Worm (Caenorhabditis elegans) whole organism, young adult: ENCODE data around the gene nas-9.

Source experiments
- B0261.1 ChIP-seq: sonication (generic microtip); optimal IDR thresholded peaks from 2 replicates; lab custom pipeline; 2016; ENCODE audit warnings: mild to moderate bottlenecking, missing genetic modification characterization, moderate library complexity, missing compliant biosample characterization
- F10E7.11 ChIP-seq: sonication (generic microtip); optimal IDR thresholded peaks from 2 replicates; lab custom pipeline; 2017; ENCODE audit warnings: mild to moderate bottlenecking, missing genetic modification characterization, moderate library complexity, missing compliant biosample characterization
- F37B4.10 ChIP-seq: fragments of 200-800 bp; sonication (Bioruptor generic); IDR thresholded peaks from 2 replicates; pipeline ENCODE4 v1.3.6; 2022; ENCODE audit warnings: missing genetic modification characterization, missing compliant biosample characterization
- F39B2.1 ChIP-seq: fragments of 200-800 bp; sonication (Bioruptor generic); IDR thresholded peaks from 2 replicates; pipeline ENCODE4 v1.3.6; 2022; ENCODE audit warnings: missing genetic modification reagents, missing genetic modification characterization, missing compliant biosample characterization
- aptf-2 ChIP-seq: fragments of 200-800 bp; sonication (Bioruptor generic); conservative IDR thresholded peaks from 2 replicates; pipeline ENCODE4 v1.3.6; 2022; ENCODE audit warnings: missing genetic modification reagents, missing genetic modification characterization, missing compliant biosample characterization
- attf-5 ChIP-seq: fragments of 200-800 bp; sonication (Bioruptor generic); optimal IDR thresholded peaks from 2 replicates; lab custom pipeline; 2018; ENCODE audit warnings: mild to moderate bottlenecking, missing genetic modification characterization, missing compliant biosample characterization
- ccch-3 ChIP-seq: fragments of 200-800 bp; sonication (Bioruptor generic); optimal IDR thresholded peaks from 2 replicates; lab custom pipeline; 2018; ENCODE audit warnings: mild to moderate bottlenecking, missing genetic modification characterization, missing compliant biosample characterization
- cebp-1 ChIP-seq, 2 experiments: fragments of 200-800 bp in 1 of 2; sonication (Bioruptor generic) in 1 of 2; sonication (generic microtip) in 1 of 2; IDR thresholded peaks in 1 of 2; optimal IDR thresholded peaks in 1 of 2; 2 replicates each; pipeline versions ENCODE4 v1.3.6 to Lab custom; 2017 to 2022; ENCODE audit warnings: missing compliant biosample characterization in 2 of 2, missing genetic modification characterization in 2 of 2, mild to moderate bottlenecking in 1 of 2, missing genetic modification reagents in 1 of 2, moderate library complexity in 1 of 2
- ceh-27 ChIP-seq: fragments of 200-800 bp; sonication (Bioruptor generic); optimal IDR thresholded peaks from 2 replicates; lab custom pipeline; 2018; ENCODE audit warnings: mild to moderate bottlenecking, missing genetic modification characterization, moderate library complexity, missing compliant biosample characterization
- die-1 ChIP-seq: sonication (generic microtip); optimal IDR thresholded peaks from 2 replicates; lab custom pipeline; 2016; ENCODE audit warnings: missing genotype, mild to moderate bottlenecking, missing genetic modification characterization, missing compliant biosample characterization
- dox-1 ChIP-seq: fragments of 200-800 bp; sonication (Bioruptor generic); IDR thresholded peaks from 2 replicates; pipeline ENCODE4 v1.3.6; 2022; ENCODE audit warnings: missing genetic modification reagents, missing genetic modification characterization, missing compliant biosample characterization
- dpl-1 ChIP-seq: fragments of 150-350 bp; optimal IDR thresholded peaks from 2 replicates; lab custom pipeline; 2014; ENCODE audit warnings: missing biosample characterization, missing genetic modification reagents, missing genetic modification characterization
- egrh-3 ChIP-seq: fragments of 200-800 bp; sonication (Bioruptor generic); IDR thresholded peaks from 2 replicates; pipeline ENCODE4 v1.3.6; 2022; ENCODE audit warnings: missing genetic modification reagents, missing genetic modification characterization, missing compliant biosample characterization
- gei-17 ChIP-seq: fragments of 200-800 bp; sonication (Bioruptor generic); optimal IDR thresholded peaks from 2 replicates; lab custom pipeline; 2018; ENCODE audit warnings: mild to moderate bottlenecking, missing genetic modification characterization, missing compliant biosample characterization
- hmg-1.2 ChIP-seq: fragments of 200-800 bp; sonication (Bioruptor generic); IDR thresholded peaks from 2 replicates; pipeline ENCODE4 v1.3.6; 2022; ENCODE audit warnings: missing genetic modification reagents, missing genetic modification characterization, missing compliant biosample characterization
- hsf-1 ChIP-seq: fragments of 200-800 bp; sonication (Bioruptor generic); IDR thresholded peaks from 2 replicates; pipeline ENCODE4 v1.3.6; 2022; ENCODE audit warnings: missing genetic modification reagents, missing genetic modification characterization, missing compliant biosample characterization
- lin-35 ChIP-seq, 3 experiments: fragments of 150-350 bp in 2 of 3; sonication (generic microtip) in 1 of 3; optimal IDR thresholded peaks; 2 replicates each; lab custom pipeline; 2014 to 2018; ENCODE audit warnings: missing biosample characterization in 3 of 3, missing genetic modification characterization in 3 of 3, missing genetic modification reagents in 3 of 3
- lir-1 ChIP-seq: fragments of 200-800 bp; sonication (Bioruptor generic); conservative IDR thresholded peaks from 2 replicates; pipeline ENCODE4 v1.3.6; 2022; ENCODE audit warnings: missing genetic modification reagents, missing genetic modification characterization, missing compliant biosample characterization
- lsl-1 ChIP-seq: fragments of 200-800 bp; sonication (Bioruptor generic); optimal IDR thresholded peaks from 2 replicates; lab custom pipeline; 2018; ENCODE audit warnings: mild to moderate bottlenecking, missing genetic modification characterization, moderate library complexity, missing compliant biosample characterization
- madf-3 ChIP-seq: fragments of 200-800 bp; sonication (Bioruptor generic); IDR thresholded peaks from 2 replicates; pipeline ENCODE4 v1.3.6; 2022; ENCODE audit warnings: missing genetic modification reagents, missing genetic modification characterization, missing compliant biosample characterization
- madf-6 ChIP-seq: fragments of 200-800 bp; sonication (Bioruptor generic); IDR thresholded peaks from 2 replicates; pipeline ENCODE4 v1.3.6; 2022; ENCODE audit warnings: missing genetic modification reagents, missing genetic modification characterization, missing compliant biosample characterization
- madf-8 ChIP-seq: fragments of 200-800 bp; sonication (Bioruptor generic); conservative IDR thresholded peaks from 2 replicates; pipeline ENCODE4 v1.3.6; 2022; ENCODE audit warnings: missing genetic modification reagents, missing genetic modification characterization, missing compliant biosample characterization
- mcd-1 ChIP-seq: fragments of 200-800 bp; sonication (Bioruptor generic); IDR thresholded peaks from 2 replicates; pipeline ENCODE4 v1.3.6; 2022; ENCODE audit warnings: missing genetic modification reagents, missing genetic modification characterization, missing compliant biosample characterization
- nhr-27 ChIP-seq: fragments of 200-800 bp; sonication (Bioruptor generic); optimal IDR thresholded peaks from 2 replicates; lab custom pipeline; 2018; ENCODE audit warnings: mild to moderate bottlenecking, missing genetic modification characterization, moderate library complexity, missing compliant biosample characterization
- sdz-38 ChIP-seq: sonication (generic microtip); optimal IDR thresholded peaks from 2 replicates; lab custom pipeline; 2016; ENCODE audit warnings: missing genotype, missing genetic modification characterization, missing compliant biosample characterization
- snpc-1.1 ChIP-seq: sonication (generic microtip); optimal IDR thresholded peaks from 2 replicates; lab custom pipeline; 2017; ENCODE audit warnings: missing genetic modification characterization, mild to moderate bottlenecking, missing compliant biosample characterization, antibody characterized with exemption, moderate library complexity, missing genotype, missing genetic modification reagents; ENCODE audit not compliant: insufficient read depth
- snpc-4 ChIP-seq, 5 experiments: fragments of 150-350 bp in 1 of 5; sonication (generic microtip) in 4 of 5; optimal IDR thresholded peaks; 2 replicates each; lab custom pipeline; 2014 to 2018; ENCODE audit warnings: missing genetic modification characterization in 5 of 5, missing biosample characterization in 3 of 5, antibody characterized with exemption in 2 of 5, mild to moderate bottlenecking in 2 of 5, missing compliant biosample characterization in 2 of 5, missing genotype in 2 of 5, moderate library complexity in 2 of 5, missing genetic modification reagents in 1 of 5
- tlf-1 ChIP-seq: fragments of 200-800 bp; sonication (Bioruptor generic); optimal IDR thresholded peaks from 2 replicates; lab custom pipeline; 2018; ENCODE audit warnings: mild to moderate bottlenecking, missing genetic modification characterization, missing compliant biosample characterization
- unc-62 ChIP-seq: fragments of 150-350 bp; optimal IDR thresholded peaks from 2 replicates; lab custom pipeline; 2014; ENCODE audit warnings: missing biosample characterization, missing genetic modification reagents, missing genetic modification characterization
- zfh-2 ChIP-seq: fragments of 200-800 bp; sonication (Bioruptor generic); conservative IDR thresholded peaks from 2 replicates; pipeline ENCODE4 v1.3.6; 2022; ENCODE audit warnings: missing genetic modification reagents, missing genetic modification characterization, missing compliant biosample characterization
- ztf-18 ChIP-seq: sonication (generic microtip); optimal IDR thresholded peaks from 2 replicates; lab custom pipeline; 2016; ENCODE audit warnings: missing genotype, mild to moderate bottlenecking, missing genetic modification characterization, missing compliant biosample characterization
- ztf-25 ChIP-seq: fragments of 200-800 bp; sonication (Bioruptor generic); IDR thresholded peaks from 2 replicates; pipeline ENCODE4 v1.3.6; 2022; ENCODE audit warnings: missing genetic modification reagents, missing genetic modification characterization, missing compliant biosample characterization
- ztf-26 ChIP-seq: sonication (generic microtip); optimal IDR thresholded peaks from 2 replicates; lab custom pipeline; 2017; ENCODE audit warnings: missing genetic modification characterization, missing compliant biosample characterization

Gene nas-9

ce11 chrV:4810653-4811052 is 29.2 kb downstream of the nas-9 start:
- TF ChIP-seq F39B2.1 (GFP tag; lab: Robert Waterston, UW) (no peak), dpl-1 (GFP tag; lab: Kevin White, UChicago) (peak; percentile 5), gei-17 (GFP tag; lab: Kevin White, UChicago) (no peak), madf-6 (GFP tag; lab: Robert Waterston, UW) (0 out of 2 replicates have a peak, but pooled peaks have one; percentile 36), ceh-27 (GFP tag; lab: Kevin White, UChicago) (peak; percentile 5), egrh-3 (GFP tag; lab: Robert Waterston, UW) (peak; percentile 54; the same call in 1 of the 2 replicates), F10E7.11 (tag; lab: Kevin White, UChicago) (no peak), ztf-18 (no peak), madf-8 (GFP tag; lab: Robert Waterston, UW) (0 out of 2 replicates have a peak, but pooled peaks have one; percentile 21), mcd-1 (GFP tag; lab: Robert Waterston, UW) (peak; percentile 60), attf-5 (GFP tag; lab: Kevin White, UChicago) (peak; percentile 12), cebp-1 (GFP tag; IDR thresholded peaks at IDR 0.05; lab: Robert Waterston, UW) (no peak), cebp-1 (tag; optimal IDR thresholded peaks at IDR 0.05; lab: Kevin White, UChicago) (peak; percentile 3), lin-35 (GFP tag; optimal IDR thresholded peaks at IDR 0.05; lab: Kevin White, UChicago) (peak in 1 of 3 experiments; percentile 5), zfh-2 (GFP tag; lab: Robert Waterston, UW) (peak; percentile 89)
- TF ChIP-seq, all 124 proteins: peak for 10

- peak; percentile 28; the same call in 1 of the 2 replicates for TF ChIP-seq hmg-1.2 (GFP tag; lab: Robert Waterston, UW)
- no peak for TF ChIP-seq dox-1
- TF ChIP-seq, all 124 proteins: peak for 1
Observed at ce11 chrV:4806859-4807258, 33.0 kb downstream of the nas-9 start.

ce11 chrV:4805847-4806246 is 34.0 kb downstream of the nas-9 start, which contains the start of gene R02F11.3:
Gene R02F11.3 (minus strand): TSS chrV:4805947.
- TF ChIP-seq lir-1 (GFP tag; lab: Robert Waterston, UW) = no peak
- no peak for TF ChIP-seq die-1 (tag; lab: Kevin White, UChicago)
- TF ChIP-seq hmg-1.2 (GFP tag; lab: Robert Waterston, UW) = no peak
- no peak for TF ChIP-seq madf-3
- TF ChIP-seq sdz-38 (tag; lab: Kevin White, UChicago) = no peak
- TF ChIP-seq nhr-27 (tag; lab: Kevin White, UChicago) = no peak
- no peak for TF ChIP-seq ztf-26
- no peak for TF ChIP-seq ccch-3 (GFP tag; lab: Kevin White, UChicago)
- no peak for TF ChIP-seq mcd-1 (GFP tag; lab: Robert Waterston, UW)
- no peak for TF ChIP-seq lsl-1 (GFP tag; lab: Kevin White, UChicago)
- no peak for TF ChIP-seq tlf-1 (GFP tag; lab: Kevin White, UChicago)

- TF ChIP-seq ztf-25 (GFP tag; lab: Robert Waterston, UW) (0 out of 2 replicates have a peak, but pooled peaks have one; percentile 10), zfh-2 (GFP tag; lab: Robert Waterston, UW) (peak; percentile 71), B0261.1 (tag; lab: Kevin White, UChicago) (no peak), unc-62 (GFP tag; lab: Kevin White, UChicago) (no peak)
Observed at ce11 chrV:4801943-4802342, 37.9 kb downstream of the nas-9 start.

- TF ChIP-seq F37B4.10 (GFP tag; lab: Robert Waterston, UW) = no peak
- no peak for TF ChIP-seq F39B2.1 (GFP tag; lab: Robert Waterston, UW)
- TF ChIP-seq ceh-27 (GFP tag; lab: Kevin White, UChicago) = no peak
- TF ChIP-seq snpc-1.1 (tag; lab: Kevin White, UChicago) = no peak
- TF ChIP-seq lir-1 (GFP tag; lab: Robert Waterston, UW) = no peak
- no peak for TF ChIP-seq snpc-4 (GFP tag; optimal IDR thresholded peaks at IDR 0.05; lab: Kevin White, UChicago)
- no peak for TF ChIP-seq snpc-4 (tag; optimal IDR thresholded peaks at IDR 0.05; lab: Kevin White, UChicago)
- TF ChIP-seq hsf-1 = 0 out of 2 replicates have a peak, but pooled peaks have one; percentile 22
- TF ChIP-seq aptf-2 = no peak
Observed at ce11 chrV:4800794-4801193, 39.0 kb downstream of the nas-9 start, which contains the start of gene R02F11.1. Gene R02F11.1 (plus strand): TSS chrV:4801094.
